Worm (Caenorhabditis elegans) whole organism, L3 larva: Measurements from ENCODE around the gene Y37H2A.11.

Experiments
- elt-2 ChIP-seq: sonication (generic microtip); optimal IDR thresholded peaks from 2 replicates; lab custom pipeline; 2016; ENCODE audit warnings: missing genetic modification reagents, mild to moderate bottlenecking, missing genetic modification characterization, missing compliant biosample characterization
- nhr-76 ChIP-seq: fragments of 150-350 bp; sonication (generic microtip); optimal IDR thresholded peaks from 5 replicates; lab custom pipeline; 2014; ENCODE audit warnings: missing biosample characterization, missing genetic modification characterization
- snpc-4 ChIP-seq: fragments of 150-350 bp; optimal IDR thresholded peaks from 2 replicates; lab custom pipeline; 2014; ENCODE audit warnings: missing biosample characterization, missing genetic modification characterization

DNA sequence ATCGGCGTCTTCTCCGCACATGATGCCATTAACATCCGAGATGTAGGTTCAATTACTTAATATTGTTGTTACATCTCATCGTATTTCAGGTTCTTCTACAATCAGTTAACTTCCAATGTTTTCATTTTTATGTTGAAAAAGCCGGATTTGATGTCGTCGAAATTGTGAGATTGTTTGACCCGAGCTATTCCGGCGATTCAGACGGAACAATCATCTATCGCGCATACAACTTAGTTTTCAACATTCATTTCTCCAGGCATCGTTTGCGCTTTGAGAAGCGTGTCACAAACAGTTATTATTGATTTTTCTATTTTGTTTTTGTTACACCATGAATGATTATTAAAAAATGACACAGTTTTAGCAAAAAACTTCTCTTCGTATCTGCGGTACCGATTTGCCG is 12.7 kb upstream of the Y37H2A.11 start:
- TF ChIP-seq snpc-4 (no peak), elt-2 (no peak), nhr-76 (no peak)
